Worm (Caenorhabditis elegans): Measurements from ENCODE around the gene haly-1.

DNA sequence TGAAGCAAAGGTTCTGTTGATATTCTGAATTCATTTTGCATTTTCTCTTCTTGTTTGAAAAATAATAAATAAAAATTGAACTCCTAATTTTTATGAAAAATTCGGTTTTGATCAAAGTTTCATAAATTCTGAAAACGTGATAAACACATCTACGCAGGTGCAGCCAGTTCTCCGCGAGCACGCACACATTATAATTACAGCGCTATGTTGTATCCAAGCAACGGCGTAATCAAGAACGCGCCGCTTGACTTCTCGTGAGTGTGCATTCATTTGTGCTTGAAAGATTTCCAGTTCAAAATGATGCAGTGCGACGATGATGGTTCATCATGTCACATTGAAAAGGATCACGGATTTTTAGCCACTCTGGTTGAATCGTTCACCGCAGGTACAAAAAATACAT, 4.5 kb downstream of the haly-1 start, which contains the start of gene F47B10.3:
- TF ChIP-seq flt-1 (GFP tag; IDR thresholded peaks at IDR 0.05) (no peak), med-1 (GFP tag; optimal IDR thresholded peaks at IDR 0.05; ENCODE audit: insufficient read depth) (no peak), klf-2 (GFP tag; conservative IDR thresholded peaks at IDR 0.05) (no peak), tab-1 (GFP tag; IDR thresholded peaks at IDR 0.05) (no peak), cog-1 (tag; optimal IDR thresholded peaks at IDR 0.05) (no peak), T22C8.4 (GFP tag; IDR thresholded peaks at IDR 0.05) (no peak), ztf-29 (GFP tag; IDR thresholded peaks at IDR 0.05) (no peak), ztf-23 (GFP tag; IDR thresholded peaks at IDR 0.05) (no peak)
